Fruit fly (Drosophila melanogaster): ENCODE data around the gene CG5854.

The CG5854 gene

dm6 chr3R:23948466-23949413, 15.0 kb downstream of the CG5854 start:
- peak; percentile 96 for TF ChIP-seq Sp1 (GFP tag; optimal IDR thresholded peaks at IDR 0.05)
- peak; percentile 85 for TF ChIP-seq Hnf4 (GFP tag; optimal IDR thresholded peaks at IDR 0.05)
- TF ChIP-seq CG32264 (GFP tag; optimal IDR thresholded peaks at IDR 0.05), result peak; percentile 82
- no peak for TF ChIP-seq Hr78 (GFP tag; optimal IDR thresholded peaks at IDR 0.05)
- no peak for TF ChIP-seq jim (GFP tag; optimal IDR thresholded peaks at IDR 0.05)
- TF ChIP-seq Rel (GFP tag; optimal IDR thresholded peaks at IDR 0.05), result peak; percentile 89
- TF ChIP-seq Rel (tag; optimal IDR thresholded peaks at IDR 0.05), result peak; percentile 94
- peak; percentile 96 for TF ChIP-seq woc (GFP tag; optimal IDR thresholded peaks at IDR 0.05)
- no peak for TF ChIP-seq sv (GFP tag; optimal IDR thresholded peaks at IDR 0.05)
- TF ChIP-seq OdsH (GFP tag; optimal IDR thresholded peaks at IDR 0.05), result peak; percentile 93
- peak; percentile 88 for TF ChIP-seq rgr (GFP tag; optimal IDR thresholded peaks at IDR 0.05)
- peak; percentile 94 for TF ChIP-seq fru (GFP tag; optimal IDR thresholded peaks at IDR 0.05)
- peak; percentile 75 to 94 for TF ChIP-seq foxo (GFP tag; optimal IDR thresholded peaks at IDR 0.05)
- TF ChIP-seq brk (GFP tag; optimal IDR thresholded peaks at IDR 0.05), result peak; percentile 77
- no peak for TF ChIP-seq pan (optimal IDR thresholded peaks at IDR 0.05)
- TF ChIP-seq br (GFP tag; optimal IDR thresholded peaks at IDR 0.05), result peak; percentile 91
- TF ChIP-seq Mio (GFP tag; optimal IDR thresholded peaks at IDR 0.05), result peak; percentile 17
- TF ChIP-seq Jra (GFP tag; optimal IDR thresholded peaks at IDR 0.05), result peak; percentile 84
- peak; percentile 92 for TF ChIP-seq h (GFP tag; optimal IDR thresholded peaks at IDR 0.05)
- no peak for TF ChIP-seq Dfd (GFP tag; optimal IDR thresholded peaks at IDR 0.05)
- TF ChIP-seq Abd-B (GFP tag; optimal IDR thresholded peaks at IDR 0.05), result no peak
- no peak for TF ChIP-seq usp (GFP tag; optimal IDR thresholded peaks at IDR 0.05)
- TF ChIP-seq ey (GFP tag; optimal IDR thresholded peaks at IDR 0.05), result peak; percentile 95
- TF ChIP-seq CrebA (GFP tag; optimal IDR thresholded peaks at IDR 0.05; ENCODE audit: borderline replicate concordance), result no peak
- TF ChIP-seq psq (GFP tag; optimal IDR thresholded peaks at IDR 0.05), result peak; percentile 86
- peak; percentile 86 for TF ChIP-seq dmrt93B (GFP tag; optimal IDR thresholded peaks at IDR 0.05)
- peak; percentile 85 for TF ChIP-seq sage (GFP tag; optimal IDR thresholded peaks at IDR 0.05)
- TF ChIP-seq GATAd (GFP tag; optimal IDR thresholded peaks at IDR 0.05), result no peak
- no peak for TF ChIP-seq lola (GFP tag; optimal IDR thresholded peaks at IDR 0.05)
- peak; percentile 66 for TF ChIP-seq Vsx2 (GFP tag; optimal IDR thresholded peaks at IDR 0.05; ENCODE audit: partially characterized antibody)
- TF ChIP-seq dsf (GFP tag; optimal IDR thresholded peaks at IDR 0.05; ENCODE audit: borderline replicate concordance), result peak; percentile 50
- TF ChIP-seq N (GFP tag; optimal IDR thresholded peaks at IDR 0.05), result no peak
- peak; percentile 15 for TF ChIP-seq Dif (GFP tag; optimal IDR thresholded peaks at IDR 0.05; ENCODE audit: partially characterized antibody)
- peak; percentile 90 for TF ChIP-seq CG9705 (GFP tag; optimal IDR thresholded peaks at IDR 0.05)
- no peak for TF ChIP-seq Myc (optimal IDR thresholded peaks at IDR 0.05)
- no peak for TF ChIP-seq Hr83 (GFP tag; optimal IDR thresholded peaks at IDR 0.05; ENCODE audit: poor library complexity, severe bottlenecking)
- TF ChIP-seq tai (GFP tag; optimal IDR thresholded peaks at IDR 0.05), result no peak
- TF ChIP-seq dl (GFP tag; optimal IDR thresholded peaks at IDR 0.05; ENCODE audit: insufficient read depth in 1 of 2, partially characterized antibody in 2 of 2), result peak in 1 of 2 experiments; percentile 37
- peak; percentile 96 for TF ChIP-seq HLH106 (tag; optimal IDR thresholded peaks at IDR 0.05)

- TF ChIP-seq Dif (GFP tag; optimal IDR thresholded peaks at IDR 0.05; ENCODE audit: partially characterized antibody) (peak; percentile 52), Vsx2 (GFP tag; optimal IDR thresholded peaks at IDR 0.05; ENCODE audit: partially characterized antibody) (peak; percentile 17), woc (GFP tag; optimal IDR thresholded peaks at IDR 0.05) (peak; percentile 41), Dfd (GFP tag; optimal IDR thresholded peaks at IDR 0.05) (no peak), Sp1 (GFP tag; optimal IDR thresholded peaks at IDR 0.05) (no peak), CG32264 (GFP tag; optimal IDR thresholded peaks at IDR 0.05) (no peak), dl (GFP tag; optimal IDR thresholded peaks at IDR 0.05; ENCODE audit: insufficient read depth in 1 of 2, partially characterized antibody in 2 of 2) (peak; percentile 13 to 54), N (GFP tag; optimal IDR thresholded peaks at IDR 0.05) (no peak), dmrt93B (GFP tag; optimal IDR thresholded peaks at IDR 0.05) (no peak)
These were observed 21.7 kb downstream of the CG5854 start for dm6 chr3R:23955380-23955779.

All from whole organism, wandering third instar larva.